Fruit fly (Drosophila melanogaster) whole organism, pupa: ENCODE results near the gene eIF4E5.

Experiments used
- CG10348 ChIP-seq: fragments of 200-800 bp; sonication (Bioruptor generic); IDR thresholded peaks from 2 replicates; pipeline ENCODE4 v1.3.6; 2022; ENCODE audit warnings: missing biosample characterization, missing genetic modification characterization
- CG12605 ChIP-seq: fragments of 200-800 bp; sonication (Bioruptor generic); IDR thresholded peaks from 2 replicates; pipeline ENCODE4 v1.3.6; 2022; ENCODE audit warnings: missing biosample characterization, missing genetic modification characterization
- CG13204 ChIP-seq: fragments of 200-800 bp; sonication (Bioruptor generic); optimal IDR thresholded peaks from 2 replicates; lab custom pipeline; 2018; ENCODE audit warnings: missing biosample characterization, mild to moderate bottlenecking, missing genetic modification characterization, moderate library complexity
- CG17806 ChIP-seq: fragments of 200-800 bp; sonication (Bioruptor generic); optimal IDR thresholded peaks from 2 replicates; lab custom pipeline; 2018; ENCODE audit warnings: missing biosample characterization, mild to moderate bottlenecking, missing genetic modification characterization, moderate library complexity
- CG4496 ChIP-seq: fragments of 200-800 bp; sonication (Bioruptor generic); IDR thresholded peaks from 3 replicates; pipeline ENCODE4 v1.3.6; 2022; ENCODE audit warnings: missing biosample characterization, missing genetic modification characterization
- CG8301 ChIP-seq: fragments of 200-800 bp; sonication (Bioruptor generic); optimal IDR thresholded peaks from 2 replicates; lab custom pipeline; 2018; ENCODE audit warnings: missing biosample characterization, mild to moderate bottlenecking, missing genetic modification characterization
- CG9948 ChIP-seq: fragments of 200-800 bp; sonication (Bioruptor generic); optimal IDR thresholded peaks from 2 replicates; lab custom pipeline; 2018; ENCODE audit warnings: missing biosample characterization, mild to moderate bottlenecking, missing genetic modification characterization, moderate library complexity
- D1 ChIP-seq: fragments of 200-800 bp; sonication (Bioruptor generic); optimal IDR thresholded peaks from 2 replicates; lab custom pipeline; 2018; ENCODE audit warnings: missing biosample characterization, mild to moderate bottlenecking, missing genetic modification characterization, moderate library complexity
- EcR ChIP-seq: fragments of 200-800 bp; sonication (Bioruptor generic); optimal IDR thresholded peaks from 3 replicates; lab custom pipeline; 2019; ENCODE audit warnings: missing biosample characterization, missing genetic modification characterization, mild to moderate bottlenecking, moderate library complexity, missing genetic modification reagents
- Pif1B ChIP-seq: fragments of 200-800 bp; sonication (Bioruptor generic); optimal IDR thresholded peaks from 3 replicates; lab custom pipeline; 2016; ENCODE audit warnings: missing biosample characterization, missing genetic modification characterization
- Snoo ChIP-seq: fragments of 200-800 bp; sonication (Bioruptor generic); optimal IDR thresholded peaks from 3 replicates; lab custom pipeline; 2017; ENCODE audit warnings: missing biosample characterization, mild to moderate bottlenecking, missing genetic modification characterization, inconsistent platforms
- fd96Ca ChIP-seq: fragments of 200-800 bp; sonication (Bioruptor generic); IDR thresholded peaks from 3 replicates; pipeline ENCODE4 v1.3.6; 2022; ENCODE audit warnings: missing biosample characterization, missing genetic modification characterization
- gl ChIP-seq: fragments of 200-800 bp; sonication (Bioruptor generic); optimal IDR thresholded peaks from 2 replicates; lab custom pipeline; 2018; ENCODE audit warnings: missing biosample characterization, mild to moderate bottlenecking, missing genetic modification characterization

dm6 chr3L:7865747-7866387 is 28.8 kb upstream of the eIF4E5 start:
- TF ChIP-seq gl (tag; lab: Kevin White, UChicago) (no peak), D1 (tag; lab: Kevin White, UChicago) (no peak), CG4496 (GFP tag; lab: Robert Waterston, UW) (no peak), EcR (no peak), fd96Ca (GFP tag; lab: Robert Waterston, UW) (no peak), CG13204 (no peak), Snoo (tag; lab: Kevin White, UChicago) (no peak), CG8301 (no peak), CG10348 (GFP tag; lab: Robert Waterston, UW) (no peak), CG17806 (no peak), Pif1B (GFP tag; lab: Kevin White, UChicago) (no peak), CG9948 (no peak), CG12605 (GFP tag; lab: Robert Waterston, UW) (no peak)
